Fruit fly (Drosophila melanogaster) whole organism, embryonic: ENCODE measurements around the gene Doc1.
A peak's percentile ranks its signal among the peaks of the same experiment; 100 is the strongest.

ENCODE experiments used
- Antp ChIP-seq: fragments of 200-800 bp; sonication (Bioruptor generic); optimal IDR thresholded peaks from 3 replicates; lab custom pipeline; 2016; ENCODE audit warnings: missing biosample characterization, missing genetic modification characterization
- Atf3 ChIP-seq: fragments of 200-800 bp; sonication (Bioruptor generic); optimal IDR thresholded peaks from 3 replicates; lab custom pipeline; 2016; ENCODE audit warnings: missing biosample characterization, missing genetic modification characterization
- Bteb2 ChIP-seq: fragments of 200-800 bp; sonication (Bioruptor generic); optimal IDR thresholded peaks from 2 replicates; lab custom pipeline; 2016; ENCODE audit warnings: missing biosample characterization, missing genetic modification characterization
- CG10321 ChIP-seq: fragments of 200-800 bp; sonication (Bioruptor generic); IDR thresholded peaks from 2 replicates; pipeline ENCODE4 v1.3.6; 2022; ENCODE audit warnings: missing biosample characterization, missing genetic modification characterization
- CG10979 ChIP-seq: fragments of 200-800 bp; sonication (Bioruptor generic); optimal IDR thresholded peaks from 2 replicates; lab custom pipeline; 2018; ENCODE audit warnings: missing biosample characterization, mild to moderate bottlenecking, missing genetic modification characterization, moderate library complexity
- CG11085 ChIP-seq: fragments of 200-800 bp; sonication (Bioruptor generic); IDR thresholded peaks from 2 replicates; pipeline ENCODE4 v1.3.6; 2022; ENCODE audit warnings: missing biosample characterization, missing genetic modification characterization
- CG12391 ChIP-seq: fragments of 200-800 bp; sonication (Bioruptor generic); optimal IDR thresholded peaks from 3 replicates; lab custom pipeline; 2018; ENCODE audit warnings: missing biosample characterization, mild to moderate bottlenecking, missing genetic modification characterization, moderate library complexity
- CG13894 ChIP-seq: fragments of 200-800 bp; sonication (Bioruptor generic); optimal IDR thresholded peaks from 3 replicates; lab custom pipeline; 2018; ENCODE audit warnings: missing biosample characterization, mild to moderate bottlenecking, missing genetic modification characterization, moderate library complexity
- CG14441 ChIP-seq: fragments of 200-800 bp; sonication (Bioruptor generic); IDR thresholded peaks from 2 replicates; pipeline ENCODE4 v1.3.6; 2022; ENCODE audit warnings: missing biosample characterization, missing genetic modification characterization
- CG17328 ChIP-seq: fragments of 200-800 bp; sonication (Bioruptor generic); IDR thresholded peaks from 2 replicates; pipeline ENCODE4 v1.3.6; 2022; ENCODE audit warnings: missing biosample characterization, missing genetic modification characterization
- CG1832 ChIP-seq: fragments of 200-800 bp; sonication (Bioruptor generic); optimal IDR thresholded peaks from 2 replicates; lab custom pipeline; 2017; ENCODE audit warnings: missing biosample characterization, mild to moderate bottlenecking, missing genetic modification characterization, inconsistent platforms
- CG2120 ChIP-seq: fragments of 200-800 bp; sonication (Bioruptor generic); optimal IDR thresholded peaks from 3 replicates; lab custom pipeline; 2016; ENCODE audit warnings: missing biosample characterization, missing genetic modification characterization
- CG3065 ChIP-seq: fragments of 200-800 bp; sonication (Bioruptor generic); optimal IDR thresholded peaks from 2 replicates; lab custom pipeline; 2016; ENCODE audit warnings: missing biosample characterization, missing genetic modification characterization
- CG3163 ChIP-seq: fragments of 200-800 bp; sonication (Bioruptor generic); optimal IDR thresholded peaks from 3 replicates; lab custom pipeline; 2016; ENCODE audit warnings: missing biosample characterization, missing genetic modification characterization
- CG3281 ChIP-seq: fragments of 200-800 bp; sonication (Bioruptor generic); optimal IDR thresholded peaks from 3 replicates; lab custom pipeline; 2017; ENCODE audit warnings: missing biosample characterization, mild to moderate bottlenecking, missing genetic modification characterization
- CG3847 ChIP-seq: fragments of 200-800 bp; sonication (Bioruptor generic); IDR thresholded peaks from 2 replicates; pipeline ENCODE4 v1.3.6; 2022; ENCODE audit warnings: missing biosample characterization, missing genetic modification characterization
- CG4424 ChIP-seq: fragments of 200-800 bp; sonication (Bioruptor generic); optimal IDR thresholded peaks from 3 replicates; lab custom pipeline; 2016; ENCODE audit warnings: missing biosample characterization, missing genetic modification characterization
- CG6689 ChIP-seq: fragments of 200-800 bp; sonication (Bioruptor generic); IDR thresholded peaks from 2 replicates; pipeline ENCODE4 v1.3.6; 2022; ENCODE audit warnings: missing biosample characterization, missing genetic modification characterization
- CG6765 ChIP-seq: fragments of 200-800 bp; sonication (Bioruptor generic); optimal IDR thresholded peaks from 3 replicates; lab custom pipeline; 2017; ENCODE audit warnings: missing biosample characterization, mild to moderate bottlenecking, missing genetic modification characterization
- CoRest ChIP-seq: fragments of 200-800 bp; sonication (Bioruptor generic); optimal IDR thresholded peaks from 3 replicates; lab custom pipeline; 2018; ENCODE audit warnings: missing biosample characterization, mild to moderate bottlenecking, missing genetic modification characterization, moderate library complexity
- Dip3 ChIP-seq: fragments of 200-800 bp; sonication (Bioruptor generic); optimal IDR thresholded peaks from 3 replicates; lab custom pipeline; 2016; ENCODE audit warnings: missing biosample characterization, missing genetic modification characterization
- Dref ChIP-seq: fragments of 200-800 bp; sonication (Bioruptor generic); IDR thresholded peaks from 2 replicates; pipeline ENCODE4 v1.3.6; 2022; ENCODE audit warnings: missing biosample characterization, missing genetic modification characterization
- ERR ChIP-seq: fragments of 200-800 bp; sonication (Bioruptor generic); optimal IDR thresholded peaks from 2 replicates; lab custom pipeline; 2016; ENCODE audit warnings: missing biosample characterization, missing genetic modification characterization
- GATAe ChIP-seq: fragments of 200-800 bp; sonication (Bioruptor generic); conservative IDR thresholded peaks from 2 replicates; pipeline ENCODE4 v1.3.6; 2022; ENCODE audit warnings: missing biosample characterization, missing genetic modification characterization
- H2.0 ChIP-seq: fragments of 200-800 bp; sonication (Bioruptor generic); IDR thresholded peaks from 2 replicates; pipeline ENCODE4 v1.3.6; 2022; ENCODE audit warnings: missing biosample characterization, missing genetic modification characterization
- Hr39 ChIP-seq: fragments of >200 bp; optimal IDR thresholded peaks from 2 replicates; lab custom pipeline; 2017
- Hr51 ChIP-seq, 2 experiments: fragments of 200-800 bp; sonication (Bioruptor generic); optimal IDR thresholded peaks; 2 replicates in 1 of 2; 3 replicates in 1 of 2; lab custom pipeline; 2016 to 2018; ENCODE audit warnings: missing biosample characterization in 2 of 2, missing genetic modification characterization in 2 of 2, mild to moderate bottlenecking in 1 of 2, moderate library complexity in 1 of 2
- Mad ChIP-seq: fragments of 200-800 bp; sonication (Bioruptor generic); optimal IDR thresholded peaks from 2 replicates; lab custom pipeline; 2016; ENCODE audit warnings: missing biosample characterization, missing genetic modification characterization
- Pdp1 ChIP-seq, 2 experiments: fragments of 200-800 bp; sonication (Bioruptor generic); optimal IDR thresholded peaks; 3 replicates each; lab custom pipeline; 2016; ENCODE audit warnings: missing biosample characterization in 2 of 2, missing genetic modification characterization in 2 of 2, mild to moderate bottlenecking in 1 of 2, moderate library complexity in 1 of 2
- Six4 ChIP-seq: fragments of 200-800 bp; sonication (Bioruptor generic); optimal IDR thresholded peaks from 2 replicates; lab custom pipeline; 2016; ENCODE audit warnings: missing biosample characterization, missing genetic modification characterization
- Sox100B ChIP-seq: fragments of 200-800 bp; sonication (Bioruptor generic); optimal IDR thresholded peaks from 3 replicates; lab custom pipeline; 2018; ENCODE audit warnings: missing biosample characterization, mild to moderate bottlenecking, missing genetic modification characterization
- Ssrp ChIP-seq: fragments of 200-800 bp; sonication (Bioruptor generic); optimal IDR thresholded peaks from 2 replicates; lab custom pipeline; 2018; ENCODE audit warnings: missing biosample characterization, mild to moderate bottlenecking, missing genetic modification characterization, moderate library complexity
- Usf ChIP-seq: fragments of 200-800 bp; sonication (Bioruptor generic); optimal IDR thresholded peaks from 2 replicates; lab custom pipeline; 2017; ENCODE audit warnings: missing genotype, missing biosample characterization, missing genetic modification characterization
- abd-A ChIP-seq: fragments of 200-800 bp; sonication (Bioruptor generic); optimal IDR thresholded peaks from 3 replicates; lab custom pipeline; 2019; ENCODE audit warnings: missing biosample characterization, mild to moderate bottlenecking, missing genetic modification characterization, moderate library complexity
- al ChIP-seq: fragments of 200-800 bp; sonication (Bioruptor generic); IDR thresholded peaks from 2 replicates; pipeline ENCODE4 v1.3.6; 2022; ENCODE audit warnings: missing biosample characterization, missing genetic modification characterization
- ato ChIP-seq: fragments of 200-800 bp; sonication (Bioruptor generic); IDR thresholded peaks from 2 replicates; pipeline ENCODE4 v1.3.6; 2022; ENCODE audit warnings: missing biosample characterization, missing genetic modification characterization; ENCODE audit not compliant: partially characterized antibody
- corto ChIP-seq: fragments of 200-800 bp; sonication (Bioruptor generic); optimal IDR thresholded peaks from 2 replicates; lab custom pipeline; 2016; ENCODE audit warnings: missing biosample characterization, mild to moderate bottlenecking, missing genetic modification characterization, moderate library complexity
- dpn ChIP-seq, 2 experiments: fragments of 200-800 bp; sonication (Bioruptor generic); optimal IDR thresholded peaks; 3 replicates each; lab custom pipeline; 2016; ENCODE audit warnings: missing biosample characterization in 2 of 2, missing genetic modification characterization in 2 of 2
- ems ChIP-seq: fragments of 200-800 bp; sonication (Bioruptor generic); optimal IDR thresholded peaks from 3 replicates; lab custom pipeline; 2016; ENCODE audit warnings: missing biosample characterization, missing genetic modification characterization
- exex ChIP-seq: fragments of 200-800 bp; sonication (Bioruptor generic); optimal IDR thresholded peaks from 4 replicates; lab custom pipeline; 2018; ENCODE audit warnings: missing biosample characterization, mild to moderate bottlenecking, missing genetic modification characterization, moderate library complexity
- gcm2 ChIP-seq: fragments of 200-800 bp; sonication (Bioruptor generic); optimal IDR thresholded peaks from 2 replicates; lab custom pipeline; 2016; ENCODE audit warnings: missing biosample characterization, missing genetic modification characterization
- gt ChIP-seq: fragments of 200-800 bp; sonication (Bioruptor generic); IDR thresholded peaks from 2 replicates; pipeline ENCODE4 v1.3.6; 2022; ENCODE audit warnings: missing biosample characterization, missing genetic modification characterization
- nmo ChIP-seq: fragments of 200-800 bp; sonication (Bioruptor generic); optimal IDR thresholded peaks from 2 replicates; lab custom pipeline; 2018; ENCODE audit warnings: missing biosample characterization, mild to moderate bottlenecking, missing genetic modification characterization, moderate library complexity
- nom ChIP-seq: fragments of 200-800 bp; sonication (Bioruptor generic); optimal IDR thresholded peaks from 2 replicates; lab custom pipeline; 2017; ENCODE audit warnings: missing biosample characterization, missing genetic modification characterization, mild to moderate bottlenecking, moderate library complexity, missing genetic modification reagents
- pfk ChIP-seq: fragments of 200-800 bp; sonication (Bioruptor generic); optimal IDR thresholded peaks from 2 replicates; lab custom pipeline; 2018; ENCODE audit warnings: missing biosample characterization, mild to moderate bottlenecking, missing genetic modification characterization, moderate library complexity
- pros ChIP-seq: fragments of 200-800 bp; sonication (Bioruptor generic); optimal IDR thresholded peaks from 3 replicates; lab custom pipeline; 2019; ENCODE audit warnings: missing biosample characterization, mild to moderate bottlenecking, missing genetic modification characterization, moderate library complexity
- stwl ChIP-seq: fragments of 200-800 bp; sonication (Bioruptor generic); optimal IDR thresholded peaks from 3 replicates; lab custom pipeline; 2018; ENCODE audit warnings: missing biosample characterization, mild to moderate bottlenecking, missing genetic modification characterization, moderate library complexity
- tup ChIP-seq: fragments of 200-800 bp; sonication (Bioruptor generic); optimal IDR thresholded peaks from 2 replicates; lab custom pipeline; 2016; ENCODE audit warnings: missing biosample characterization, mild to moderate bottlenecking, missing genetic modification characterization, moderate library complexity
- wor ChIP-seq: fragments of 200-800 bp; sonication (Bioruptor generic); IDR thresholded peaks from 2 replicates; pipeline ENCODE4 v1.3.6; 2022; ENCODE audit warnings: missing biosample characterization, missing genetic modification characterization
- zen2 ChIP-seq: fragments of 200-800 bp; sonication (Bioruptor generic); IDR thresholded peaks from 3 replicates; pipeline ENCODE4 v1.3.6; 2022; ENCODE audit warnings: missing biosample characterization, missing genetic modification characterization; ENCODE audit not compliant: partially characterized antibody

Gene Doc1

dm6 chr3L:8997686-8998239, 43.4 kb upstream of the Doc1 start, which contains the start of the genes smg and CG5087 (continued):
- TF ChIP-seq corto (GFP tag; lab: Kevin White, UChicago) (peak; percentile 39), pfk (no peak), CG10321 (GFP tag; lab: Robert Waterston, UW) (no peak), Hr39 (no peak), ato (GFP tag; lab: Robert Waterston, UW) (peak; percentile 59), Bteb2 (GFP tag; lab: Kevin White, UChicago) (peak; percentile 16), CG1832 (GFP tag; lab: Kevin White, UChicago) (no peak), CG3847 (peak; percentile 70), pros (GFP tag; lab: Kevin White, UChicago) (no peak), abd-A (tag; lab: Kevin White, UChicago) (peak; percentile 96), CG2120 (GFP tag; lab: Kevin White, UChicago) (peak; percentile 72), Hr51 (GFP tag; optimal IDR thresholded peaks at IDR 0.05; lab: Kevin White, UChicago) (peak in 1 of 2 experiments; percentile 8), GATAe (GFP tag; lab: Robert Waterston, UW) (no peak), Dref (GFP tag; lab: Robert Waterston, UW) (peak; percentile 98), CG13894 (no peak), tup (no peak), zen2 (GFP tag; lab: Robert Waterston, UW) (no peak), CG4424 (GFP tag; lab: Kevin White, UChicago) (peak; percentile 36), CG6689 (GFP tag; lab: Robert Waterston, UW) (no peak), stwl (peak; percentile 85), CoRest (tag; lab: Kevin White, UChicago) (peak; percentile 62), CG14441 (GFP tag; lab: Robert Waterston, UW) (0 out of 2 replicates have a peak, but pooled peaks have one; percentile 25), ems (GFP tag; lab: Kevin White, UChicago) (peak; percentile 40), CG10979 (tag; lab: Kevin White, UChicago) (no peak), gt (GFP tag; lab: Robert Waterston, UW) (no peak), Mad (GFP tag; lab: Kevin White, UChicago) (peak; percentile 27), CG3163 (GFP tag; lab: Kevin White, UChicago) (peak; percentile 55), dpn (GFP tag; optimal IDR thresholded peaks at IDR 0.05; lab: Kevin White, UChicago) (peak; percentile 49 to 73), Ssrp (tag; lab: Kevin White, UChicago) (no peak), Six4 (GFP tag; lab: Kevin White, UChicago) (peak; percentile 2), Dip3 (GFP tag; lab: Kevin White, UChicago) (peak; percentile 73), al (GFP tag; lab: Robert Waterston, UW) (peak; percentile 27; the same call in 1 of the 2 replicates), Antp (peak; percentile 56), Sox100B (GFP tag; lab: Kevin White, UChicago) (no peak), Pdp1 (GFP tag; optimal IDR thresholded peaks at IDR 0.05; lab: Kevin White, UChicago) (peak in 1 of 2 experiments; percentile 67), nom (peak; percentile 0), CG11085 (GFP tag; lab: Robert Waterston, UW) (0 out of 2 replicates have a peak, but pooled peaks have one; percentile 22), ERR (peak; percentile 51), Atf3 (GFP tag; lab: Kevin White, UChicago) (no peak), CG6765 (GFP tag; lab: Kevin White, UChicago) (no peak), CG17328 (no peak), wor (no peak), CG3281 (GFP tag; lab: Kevin White, UChicago) (peak; percentile 3), exex (tag; lab: Kevin White, UChicago) (peak; percentile 67), gcm2 (no peak), nmo (GFP tag; lab: Kevin White, UChicago) (peak; percentile 71), CG12391 (tag; lab: Kevin White, UChicago) (peak; percentile 56), H2.0 (GFP tag; lab: Robert Waterston, UW) (no peak), Usf (peak; percentile 9), CG3065 (no peak)
